Worm (Caenorhabditis elegans) whole organism, midembryonic: Measurements from ENCODE around the gene C18A11.1.

ENCODE experiments used
- T22C8.4 ChIP-seq: fragments of 200-800 bp; sonication (Bioruptor generic); IDR thresholded peaks from 2 replicates; pipeline ENCODE4 v1.3.6; 2022; ENCODE audit warnings: missing genetic modification characterization, missing compliant biosample characterization
- cog-1 ChIP-seq: sonication (generic microtip); optimal IDR thresholded peaks from 2 replicates; lab custom pipeline; 2016; ENCODE audit warnings: missing genetic modification characterization, missing compliant biosample characterization
- flt-1 ChIP-seq: fragments of 200-800 bp; sonication (Bioruptor generic); IDR thresholded peaks from 2 replicates; pipeline ENCODE4 v1.3.6; 2022; ENCODE audit warnings: missing genetic modification characterization, missing compliant biosample characterization
- klf-2 ChIP-seq: fragments of 200-800 bp; sonication (Bioruptor generic); conservative IDR thresholded peaks from 2 replicates; pipeline ENCODE4 v1.3.6; 2022; ENCODE audit warnings: missing genetic modification reagents, missing genetic modification characterization, missing compliant biosample characterization
- med-1 ChIP-seq: sonication (generic microtip); optimal IDR thresholded peaks from 2 replicates; lab custom pipeline; 2017; ENCODE audit warnings: missing genetic modification characterization, mild to moderate bottlenecking, missing compliant biosample characterization, antibody characterized with exemption, missing genetic modification reagents; ENCODE audit not compliant: insufficient read depth
- ref-1 ChIP-seq: fragments of 200-800 bp; sonication (Bioruptor generic); conservative IDR thresholded peaks from 2 replicates; pipeline ENCODE4 v1.3.6; 2022; ENCODE audit warnings: missing genetic modification reagents, missing genetic modification characterization, missing compliant biosample characterization
- tab-1 ChIP-seq: fragments of 200-800 bp; sonication (Bioruptor generic); IDR thresholded peaks from 2 replicates; pipeline ENCODE4 v1.3.6; 2022; ENCODE audit warnings: missing genetic modification characterization, missing compliant biosample characterization
- ztf-23 ChIP-seq: fragments of 200-800 bp; sonication (Bioruptor generic); IDR thresholded peaks from 2 replicates; pipeline ENCODE4 v1.3.6; 2022; ENCODE audit warnings: missing genetic modification reagents, missing genetic modification characterization, missing compliant biosample characterization
- ztf-29 ChIP-seq: fragments of 200-800 bp; sonication (Bioruptor generic); IDR thresholded peaks from 2 replicates; pipeline ENCODE4 v1.3.6; 2022; ENCODE audit warnings: missing genetic modification reagents, missing genetic modification characterization, missing compliant biosample characterization

The C18A11.1 gene

ce11 chrX:8110193-8110592 lies 41.1 kb downstream of the C18A11.1 start, which contains the start of gene K07E3.1:
TSS of gene K07E3.1 (plus strand) at chrX:8110439.
- TF ChIP-seq ztf-29 (GFP tag; lab: Robert Waterston, UW) (no peak), tab-1 (GFP tag; lab: Robert Waterston, UW) (no peak), med-1 (GFP tag; lab: Kevin White, UChicago) (no peak), ref-1 (GFP tag; lab: Robert Waterston, UW) (no peak), T22C8.4 (GFP tag; lab: Robert Waterston, UW) (no peak), ztf-23 (GFP tag; lab: Robert Waterston, UW) (no peak), cog-1 (tag; lab: Kevin White, UChicago) (no peak), flt-1 (GFP tag; lab: Robert Waterston, UW) (no peak), klf-2 (GFP tag; lab: Robert Waterston, UW) (no peak)

- TF ChIP-seq ztf-23 (GFP tag; lab: Robert Waterston, UW) (no peak), ztf-29 (GFP tag; lab: Robert Waterston, UW) (no peak), cog-1 (tag; lab: Kevin White, UChicago) (no peak), ref-1 (GFP tag; lab: Robert Waterston, UW) (no peak), T22C8.4 (GFP tag; lab: Robert Waterston, UW) (no peak), flt-1 (GFP tag; lab: Robert Waterston, UW) (no peak), med-1 (GFP tag; lab: Kevin White, UChicago) (no peak), tab-1 (GFP tag; lab: Robert Waterston, UW) (no peak), klf-2 (GFP tag; lab: Robert Waterston, UW) (no peak)
Measured at ce11 chrX:8116157-8116556, 47.0 kb downstream of the C18A11.1 start, which contains the start of gene hlh-8. TSS of gene hlh-8 (plus strand) at chrX:8116457.

- TF ChIP-seq T22C8.4 (GFP tag; lab: Robert Waterston, UW) (no peak), med-1 (GFP tag; lab: Kevin White, UChicago) (no peak), ref-1 (GFP tag; lab: Robert Waterston, UW) (no peak), cog-1 (tag; lab: Kevin White, UChicago) (no peak), tab-1 (GFP tag; lab: Robert Waterston, UW) (no peak), ztf-23 (GFP tag; lab: Robert Waterston, UW) (no peak), klf-2 (GFP tag; lab: Robert Waterston, UW) (no peak), flt-1 (GFP tag; lab: Robert Waterston, UW) (no peak), ztf-29 (GFP tag; lab: Robert Waterston, UW) (no peak)
Measured at ce11 chrX:8117827-8118317, 48.7 kb downstream of the C18A11.1 start.
